Fruit fly (Drosophila melanogaster): ENCODE data around the gene Faf2.

Faf2 gene

dm6 chr2L:18705617-18706046 is 2.9 kb downstream of the Faf2 start, which contains the start of gene Jwa (continued):
- TF ChIP-seq CG11560 (tag; IDR thresholded peaks at IDR 0.05) (peak; percentile 71; the same call in 2 of the 3 replicates), HLH3B (GFP tag; IDR thresholded peaks at IDR 0.05) (peak; percentile 94), rib (GFP tag; IDR thresholded peaks at IDR 0.05) (peak; percentile 81), lilli (GFP tag; optimal IDR thresholded peaks at IDR 0.05) (peak; percentile 97), CG9876 (GFP tag; optimal IDR thresholded peaks at IDR 0.05) (peak; percentile 87), Atf6 (GFP tag; IDR thresholded peaks at IDR 0.05) (peak; percentile 82), CG7963 (GFP tag; IDR thresholded peaks at IDR 0.05; ENCODE audit: partially characterized antibody) (peak; percentile 93), gce (GFP tag; IDR thresholded peaks at IDR 0.05) (0 out of 3 replicates have a peak, but pooled peaks have one; percentile 35), salm (tag; optimal IDR thresholded peaks at IDR 0.05) (peak; percentile 88), z (GFP tag; IDR thresholded peaks at IDR 0.05) (no peak), HLH54F (GFP tag; optimal IDR thresholded peaks at IDR 0.05) (peak; percentile 96), Bgb (GFP tag; IDR thresholded peaks at IDR 0.05; ENCODE audit: partially characterized antibody) (peak; percentile 98), cas (GFP tag; IDR thresholded peaks at IDR 0.05) (peak; percentile 92), CG6791 (GFP tag; IDR thresholded peaks at IDR 0.05; ENCODE audit: partially characterized antibody) (peak; percentile 97), Usf (GFP tag; optimal IDR thresholded peaks at IDR 0.05) (peak; percentile 66), ranshi (GFP tag; IDR thresholded peaks at IDR 0.05) (peak; percentile 91), CoRest (tag; optimal IDR thresholded peaks at IDR 0.05) (peak; percentile 93), Sox100B (GFP tag; optimal IDR thresholded peaks at IDR 0.05) (peak; percentile 78), cwo (GFP tag; optimal IDR thresholded peaks at IDR 0.05) (peak; percentile 61), h (optimal IDR thresholded peaks at IDR 0.05) (no peak), run (tag; optimal IDR thresholded peaks at IDR 0.05) (peak; percentile 31), so (GFP tag; IDR thresholded peaks at IDR 0.05) (peak; percentile 84; the same call in 2 of the 3 replicates), CG2712 (tag; optimal IDR thresholded peaks at IDR 0.05) (peak; percentile 88), CG32767 (GFP tag; IDR thresholded peaks at IDR 0.05) (peak; percentile 85), zen (tag; optimal IDR thresholded peaks at IDR 0.05) (peak; percentile 77), sug (tag; optimal IDR thresholded peaks at IDR 0.05) (peak; percentile 91), CG9932 (GFP tag; IDR thresholded peaks at IDR 0.05) (peak; percentile 98), az2 (GFP tag; optimal IDR thresholded peaks at IDR 0.05) (peak; percentile 98), pfk (GFP tag; optimal IDR thresholded peaks at IDR 0.05) (no peak), pan (optimal IDR thresholded peaks at IDR 0.05) (no peak), pan (GFP tag; optimal IDR thresholded peaks at IDR 0.05 in 1 of 2, IDR thresholded peaks at IDR 0.05 in 1 of 2) (peak in 1 of 2 experiments; percentile 87), CG2129 (GFP tag; IDR thresholded peaks at IDR 0.05; ENCODE audit: partially characterized antibody) (peak; percentile 99), jing (GFP tag; optimal IDR thresholded peaks at IDR 0.05) (peak; percentile 68), CG9797 (GFP tag; optimal IDR thresholded peaks at IDR 0.05) (peak; percentile 12), fd64A (GFP tag; optimal IDR thresholded peaks at IDR 0.05) (no peak), MESR4 (GFP tag; optimal IDR thresholded peaks at IDR 0.05) (peak; percentile 87), Dll (GFP tag; IDR thresholded peaks at IDR 0.05; ENCODE audit: partially characterized antibody) (peak; percentile 100), ash1 (GFP tag; optimal IDR thresholded peaks at IDR 0.05) (no peak), D19A (tag; optimal IDR thresholded peaks at IDR 0.05) (peak; percentile 59), CG34376 (GFP tag; optimal IDR thresholded peaks at IDR 0.05) (peak; percentile 87), CG10979 (tag; optimal IDR thresholded peaks at IDR 0.05) (peak; percentile 88), Nf-YB (GFP tag; optimal IDR thresholded peaks at IDR 0.05) (peak; percentile 80), CG31224 (GFP tag; IDR thresholded peaks at IDR 0.05) (peak; percentile 86), CG7745 (tag; optimal IDR thresholded peaks at IDR 0.05) (no peak), nerfin-1 (tag; optimal IDR thresholded peaks at IDR 0.05) (peak; percentile 89), CG31388 (GFP tag; optimal IDR thresholded peaks at IDR 0.05) (peak; percentile 68), NfI (GFP tag; optimal IDR thresholded peaks at IDR 0.05) (peak; percentile 96), vfl (GFP tag; optimal IDR thresholded peaks at IDR 0.05) (peak; percentile 98), CG14965 (GFP tag; optimal IDR thresholded peaks at IDR 0.05; ENCODE audit: borderline replicate concordance) (no peak), Atf3 (GFP tag; optimal IDR thresholded peaks at IDR 0.05) (peak; percentile 92)
